Fruit fly (Drosophila melanogaster) whole organism, embryonic: ENCODE results near the gene CG9114.
A peak's percentile ranks its signal among the peaks of the same experiment; 100 is the strongest.

ENCODE experiments used
- C15 ChIP-seq: fragments of 200-800 bp; sonication (Bioruptor generic); IDR thresholded peaks from 3 replicates; pipeline ENCODE4 v1.3.6; 2022; ENCODE audit warnings: missing biosample characterization, missing genetic modification characterization
- CG10147 ChIP-seq: fragments of 200-800 bp; sonication (Bioruptor generic); optimal IDR thresholded peaks from 2 replicates; lab custom pipeline; 2019; ENCODE audit warnings: missing biosample characterization, mild to moderate bottlenecking, missing genetic modification characterization, moderate library complexity
- CG10565 ChIP-seq: fragments of 200-800 bp; sonication (Bioruptor generic); optimal IDR thresholded peaks from 3 replicates; lab custom pipeline; 2016; ENCODE audit warnings: missing biosample characterization, mild to moderate bottlenecking, missing genetic modification characterization
- CG11456 ChIP-seq: fragments of 200-800 bp; sonication (Bioruptor generic); IDR thresholded peaks from 3 replicates; pipeline ENCODE4 v1.3.6; 2022; ENCODE audit warnings: missing biosample characterization, missing genetic modification characterization
- CG14965 ChIP-seq: fragments of 200-800 bp; sonication (Bioruptor generic); optimal IDR thresholded peaks from 2 replicates; lab custom pipeline; 2016; ENCODE audit warnings: missing biosample characterization, missing genetic modification characterization, borderline replicate concordance
- CG16815 ChIP-seq: fragments of 200-800 bp; sonication (Bioruptor generic); optimal IDR thresholded peaks from 3 replicates; lab custom pipeline; 2017; ENCODE audit warnings: missing biosample characterization, mild to moderate bottlenecking, missing genetic modification characterization
- CG17568 ChIP-seq: fragments of 200-800 bp; sonication (Bioruptor generic); optimal IDR thresholded peaks from 2 replicates; lab custom pipeline; 2018; ENCODE audit warnings: missing biosample characterization, mild to moderate bottlenecking, missing genetic modification characterization, moderate library complexity
- CG17802 ChIP-seq: fragments of 200-800 bp; sonication (Bioruptor generic); optimal IDR thresholded peaks from 2 replicates; lab custom pipeline; 2018; ENCODE audit warnings: missing biosample characterization, mild to moderate bottlenecking, missing genetic modification characterization, moderate library complexity
- CG17829 ChIP-seq: fragments of 200-800 bp; optimal IDR thresholded peaks from 2 replicates; lab custom pipeline; 2019; ENCODE audit warnings: missing biosample characterization, mild to moderate bottlenecking, missing genetic modification characterization, moderate library complexity
- CG18764 ChIP-seq: fragments of 200-800 bp; sonication (Bioruptor generic); optimal IDR thresholded peaks from 3 replicates; lab custom pipeline; 2016; ENCODE audit warnings: missing biosample characterization, missing genetic modification characterization
- CG30403 ChIP-seq: fragments of 200-800 bp; sonication (Bioruptor generic); optimal IDR thresholded peaks from 3 replicates; lab custom pipeline; 2016; ENCODE audit warnings: missing biosample characterization, missing genetic modification characterization
- CG31388 ChIP-seq: fragments of 200-800 bp; sonication (Bioruptor generic); optimal IDR thresholded peaks from 2 replicates; lab custom pipeline; 2016; ENCODE audit warnings: missing biosample characterization, missing genetic modification characterization
- CG4282 ChIP-seq: fragments of 200-800 bp; sonication (Bioruptor generic); optimal IDR thresholded peaks from 2 replicates; lab custom pipeline; 2016; ENCODE audit warnings: missing biosample characterization, missing genetic modification characterization
- CG4328 ChIP-seq: fragments of 200-800 bp; sonication (Bioruptor generic); optimal IDR thresholded peaks from 3 replicates; lab custom pipeline; 2017; ENCODE audit warnings: missing biosample characterization, missing genetic modification reagents, missing genetic modification characterization
- CG4617 ChIP-seq: fragments of 200-800 bp; sonication (Bioruptor generic); optimal IDR thresholded peaks from 3 replicates; lab custom pipeline; 2016; ENCODE audit warnings: missing biosample characterization, missing genetic modification characterization, borderline replicate concordance
- CG8281 ChIP-seq: fragments of 200-800 bp; sonication (Bioruptor generic); optimal IDR thresholded peaks from 2 replicates; lab custom pipeline; 2018; ENCODE audit warnings: missing biosample characterization, mild to moderate bottlenecking, missing genetic modification characterization, moderate library complexity
- CG8290 ChIP-seq, 3 experiments: fragments of 200-800 bp; sonication (Bioruptor generic); optimal IDR thresholded peaks; 2 replicates each; lab custom pipeline; 2016 to 2019; ENCODE audit warnings: missing biosample characterization in 3 of 3, missing genetic modification characterization in 3 of 3, mild to moderate bottlenecking in 2 of 3, moderate library complexity in 1 of 3
- CG8388 ChIP-seq: fragments of 200-800 bp; sonication (Bioruptor generic); optimal IDR thresholded peaks from 2 replicates; lab custom pipeline; 2019; ENCODE audit warnings: missing biosample characterization, mild to moderate bottlenecking, missing genetic modification characterization, moderate library complexity
- CG9215 ChIP-seq: fragments of 200-800 bp; sonication (Bioruptor generic); IDR thresholded peaks from 2 replicates; pipeline ENCODE4 v1.3.6; 2022; ENCODE audit warnings: missing biosample characterization, missing genetic modification characterization
- Dref ChIP-seq: fragments of 200-800 bp; sonication (Bioruptor generic); IDR thresholded peaks from 2 replicates; pipeline ENCODE4 v1.3.6; 2022; ENCODE audit warnings: missing biosample characterization, missing genetic modification characterization
- E2f2 ChIP-seq: fragments of 200-800 bp; sonication (Bioruptor generic); IDR thresholded peaks from 2 replicates; pipeline ENCODE4 v1.3.6; 2022; ENCODE audit warnings: missing biosample characterization, missing genetic modification characterization
- HLH4C ChIP-seq: fragments of 200-800 bp; sonication (Bioruptor generic); IDR thresholded peaks from 3 replicates; pipeline ENCODE4 v1.3.6; 2022; ENCODE audit warnings: missing biosample characterization, missing genetic modification characterization; ENCODE audit not compliant: partially characterized antibody
- Hr3 ChIP-seq: fragments of 200-800 bp; sonication (Bioruptor generic); optimal IDR thresholded peaks from 3 replicates; lab custom pipeline; 2016; ENCODE audit warnings: missing biosample characterization, missing genetic modification characterization
- Jarid2 ChIP-seq: fragments of 200-800 bp; sonication (Bioruptor generic); optimal IDR thresholded peaks from 3 replicates; lab custom pipeline; 2017; ENCODE audit warnings: mild to moderate bottlenecking, missing biosample characterization, missing genetic modification reagents, missing genetic modification characterization
- Mes4 ChIP-seq: fragments of 200-800 bp; sonication (Bioruptor generic); optimal IDR thresholded peaks from 2 replicates; lab custom pipeline; 2016; ENCODE audit warnings: missing biosample characterization, missing genetic modification characterization
- Myb ChIP-seq: fragments of 200-800 bp; sonication (Bioruptor generic); optimal IDR thresholded peaks from 2 replicates; lab custom pipeline; 2016; ENCODE audit warnings: missing biosample characterization, missing genetic modification characterization
- Nf-YB ChIP-seq: fragments of 200-800 bp; sonication (Bioruptor generic); optimal IDR thresholded peaks from 3 replicates; lab custom pipeline; 2019; ENCODE audit warnings: missing biosample characterization, mild to moderate bottlenecking, missing genetic modification characterization, moderate library complexity
- NfI ChIP-seq: fragments of 200-800 bp; sonication (Bioruptor generic); optimal IDR thresholded peaks from 3 replicates; lab custom pipeline; 2018; ENCODE audit warnings: missing biosample characterization, mild to moderate bottlenecking, missing genetic modification characterization, moderate library complexity
- Ptx1 ChIP-seq: fragments of 200-800 bp; sonication (Bioruptor generic); IDR thresholded peaks from 2 replicates; pipeline ENCODE4 v1.3.6; 2022; ENCODE audit warnings: missing biosample characterization, missing genetic modification characterization
- Side ChIP-seq: fragments of 200-800 bp; sonication (Bioruptor generic); optimal IDR thresholded peaks from 2 replicates; lab custom pipeline; 2016; ENCODE audit warnings: missing biosample characterization, missing genetic modification characterization
- Sin3A ChIP-seq: fragments of >200 bp; optimal IDR thresholded peaks from 2 replicates; lab custom pipeline; 2018
- Sry-β ChIP-seq: fragments of 200-800 bp; sonication (Bioruptor generic); optimal IDR thresholded peaks from 2 replicates; lab custom pipeline; 2018; ENCODE audit warnings: missing biosample characterization, mild to moderate bottlenecking, missing genetic modification characterization, moderate library complexity
- ase ChIP-seq: fragments of 200-800 bp; sonication (Bioruptor generic); IDR thresholded peaks from 3 replicates; pipeline ENCODE4 v1.3.6; 2022; ENCODE audit warnings: missing biosample characterization, missing genetic modification characterization
- chif ChIP-seq, 2 experiments: fragments of 200-800 bp; sonication (Bioruptor generic); optimal IDR thresholded peaks; 3 replicates each; lab custom pipeline; 2016; ENCODE audit warnings: missing biosample characterization in 2 of 2, missing genetic modification characterization in 2 of 2
- corto ChIP-seq: fragments of 200-800 bp; sonication (Bioruptor generic); optimal IDR thresholded peaks from 2 replicates; lab custom pipeline; 2016; ENCODE audit warnings: missing biosample characterization, mild to moderate bottlenecking, missing genetic modification characterization, moderate library complexity
- dan ChIP-seq: fragments of 200-800 bp; sonication (Bioruptor generic); IDR thresholded peaks from 2 replicates; pipeline ENCODE4 v1.3.6; 2022; ENCODE audit warnings: missing biosample characterization, missing genetic modification characterization
- dmrt11E ChIP-seq: fragments of 200-800 bp; sonication (Bioruptor generic); optimal IDR thresholded peaks from 3 replicates; lab custom pipeline; 2018; ENCODE audit warnings: missing biosample characterization, mild to moderate bottlenecking, missing genetic modification characterization, moderate library complexity
- grau ChIP-seq: fragments of 200-800 bp; optimal IDR thresholded peaks from 3 replicates; lab custom pipeline; 2019; ENCODE audit warnings: missing biosample characterization, mild to moderate bottlenecking, missing genetic modification characterization, moderate library complexity
- lilli ChIP-seq: fragments of 200-800 bp; sonication (Bioruptor generic); optimal IDR thresholded peaks from 3 replicates; lab custom pipeline; 2016; ENCODE audit warnings: missing biosample characterization, missing genetic modification characterization
- maf-S ChIP-seq: fragments of 200-800 bp; sonication (Bioruptor generic); optimal IDR thresholded peaks from 2 replicates; lab custom pipeline; 2016; ENCODE audit warnings: missing biosample characterization, missing genetic modification characterization
- pb ChIP-seq: fragments of 200-800 bp; sonication (Bioruptor generic); optimal IDR thresholded peaks from 3 replicates; lab custom pipeline; 2016; ENCODE audit warnings: missing biosample characterization, missing genetic modification characterization
- psq ChIP-seq: fragments of 200-800 bp; sonication (Bioruptor generic); optimal IDR thresholded peaks from 2 replicates; lab custom pipeline; 2017; ENCODE audit warnings: missing biosample characterization, missing genetic modification characterization
- pzg ChIP-seq: fragments of 200-800 bp; sonication (Bioruptor generic); optimal IDR thresholded peaks from 3 replicates; lab custom pipeline; 2018; ENCODE audit warnings: missing biosample characterization, mild to moderate bottlenecking, missing genetic modification characterization, moderate library complexity
- repo ChIP-seq: fragments of 200-800 bp; sonication (Bioruptor generic); optimal IDR thresholded peaks from 2 replicates; lab custom pipeline; 2016; ENCODE audit warnings: missing biosample characterization, missing genetic modification characterization
- rib ChIP-seq: fragments of 200-800 bp; sonication (Bioruptor generic); IDR thresholded peaks from 2 replicates; pipeline ENCODE4 v1.3.6; 2022; ENCODE audit warnings: missing biosample characterization, missing genetic modification characterization
- sd ChIP-seq: fragments of 200-800 bp; sonication (Bioruptor generic); optimal IDR thresholded peaks from 3 replicates; lab custom pipeline; 2018; ENCODE audit warnings: missing biosample characterization, mild to moderate bottlenecking, missing genetic modification characterization, moderate library complexity
- seq ChIP-seq: fragments of 200-800 bp; sonication (Bioruptor generic); IDR thresholded peaks from 2 replicates; pipeline ENCODE4 v1.3.6; 2022; ENCODE audit warnings: missing biosample characterization, missing genetic modification characterization
- tap ChIP-seq: fragments of 200-800 bp; optimal IDR thresholded peaks from 3 replicates; lab custom pipeline; 2019; ENCODE audit warnings: missing biosample characterization, mild to moderate bottlenecking, missing genetic modification characterization, moderate library complexity
- toy ChIP-seq: fragments of 200-800 bp; sonication (Bioruptor generic); IDR thresholded peaks from 2 replicates; pipeline ENCODE4 v1.3.6; 2022; ENCODE audit warnings: missing biosample characterization, missing genetic modification characterization

CG9114 gene

DNA sequence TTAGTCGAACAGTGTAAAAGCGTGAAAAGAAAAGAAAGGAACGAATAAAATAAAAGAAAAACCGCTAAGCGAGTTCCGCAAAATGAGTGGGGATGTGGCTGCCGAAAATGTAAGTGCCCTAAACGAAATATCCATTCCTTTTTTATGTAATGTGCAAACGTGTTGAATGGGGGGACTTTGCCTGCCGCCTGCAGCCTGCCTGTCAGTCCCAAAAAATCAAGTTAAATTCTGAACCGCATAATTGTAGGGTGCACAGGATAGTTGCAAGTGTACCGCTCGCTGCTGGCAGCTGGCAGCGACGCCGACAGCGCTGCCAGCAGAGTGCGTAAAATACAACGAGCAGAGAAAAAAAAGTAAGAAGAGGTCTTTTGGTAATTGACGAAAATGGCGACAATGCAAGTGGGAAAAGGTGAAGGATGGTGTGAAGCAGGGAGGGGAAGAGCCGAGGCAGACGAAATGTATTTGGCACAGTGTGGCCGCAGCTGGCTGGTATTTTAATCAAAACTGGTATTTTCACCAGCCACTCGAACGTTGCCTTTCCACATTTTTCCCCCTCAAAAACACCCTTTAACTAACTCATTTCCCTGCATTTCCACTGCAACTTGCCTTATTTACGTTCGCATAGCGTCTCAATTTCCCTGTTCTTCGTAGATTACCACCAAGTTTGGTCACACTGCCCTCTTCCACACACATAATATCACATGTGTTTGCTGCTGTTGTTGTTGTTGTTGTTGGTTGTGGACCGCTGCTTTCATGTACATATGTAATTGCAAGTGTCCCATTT is 13.1 kb downstream of the CG9114 start (continued):
- TF ChIP-seq C15 (no peak), CG16815 (no peak), tap (tag; lab: Kevin White, UChicago) (no peak), CG31388 (no peak), psq (peak; percentile 50), CG18764 (GFP tag; lab: Kevin White, UChicago) (no peak), repo (GFP tag; lab: Kevin White, UChicago) (no peak), seq (GFP tag; lab: Robert Waterston, UW) (0 out of 2 replicates have a peak, but pooled peaks have one; percentile 13), dan (GFP tag; lab: Robert Waterston, UW) (no peak), dmrt11E (no peak), ase (GFP tag; lab: Robert Waterston, UW) (no peak), HLH4C (GFP tag; lab: Robert Waterston, UW) (0 out of 3 replicates have a peak, but pooled peaks have one; percentile 26), Side (GFP tag; lab: Kevin White, UChicago) (no peak), CG14965 (GFP tag; lab: Kevin White, UChicago) (no peak), Nf-YB (no peak), NfI (GFP tag; lab: Kevin White, UChicago) (no peak), grau (tag; lab: Kevin White, UChicago) (peak; percentile 6), pb (GFP tag; lab: Kevin White, UChicago) (no peak), Sin3A (peak; percentile 73), lilli (GFP tag; lab: Kevin White, UChicago) (no peak), CG9215 (GFP tag; lab: Robert Waterston, UW) (no peak), CG8281 (tag; lab: Kevin White, UChicago) (no peak), Myb (no peak), corto (GFP tag; lab: Kevin White, UChicago) (no peak), CG17829 (tag; lab: Kevin White, UChicago) (peak; percentile 33), sd (tag; lab: Kevin White, UChicago) (peak; percentile 25), CG8388 (GFP tag; lab: Kevin White, UChicago) (no peak), E2f2 (no peak), CG10565 (no peak), pzg (GFP tag; lab: Kevin White, UChicago) (peak; percentile 71), maf-S (GFP tag; lab: Kevin White, UChicago) (no peak), toy (GFP tag; lab: Robert Waterston, UW) (no peak), rib (no peak), CG17568 (no peak), Ptx1 (GFP tag; lab: Robert Waterston, UW) (no peak; the same call in 1 of the 2 replicates), CG30403 (no peak), CG11456 (GFP tag; lab: Robert Waterston, UW) (no peak), CG4328 (GFP tag; lab: Kevin White, UChicago) (no peak), Mes4 (GFP tag; lab: Kevin White, UChicago) (no peak), Jarid2 (GFP tag; lab: Kevin White, UChicago) (no peak), CG8290 (GFP tag; optimal IDR thresholded peaks at IDR 0.05; lab: Kevin White, UChicago) (no peak), CG8290 (tag; optimal IDR thresholded peaks at IDR 0.05; lab: Kevin White, UChicago) (peak in 1 of 2 experiments; percentile 0), chif (GFP tag; optimal IDR thresholded peaks at IDR 0.05; lab: Kevin White, UChicago) (no peak), Hr3 (GFP tag; lab: Kevin White, UChicago) (no peak), Sry-β (GFP tag; lab: Kevin White, UChicago) (no peak), CG17802 (tag; lab: Kevin White, UChicago) (no peak), Dref (peak; percentile 56), CG4282 (no peak), CG4617 (GFP tag; lab: Kevin White, UChicago) (peak; percentile 27), CG10147 (GFP tag; lab: Kevin White, UChicago) (no peak)
